Worm (Caenorhabditis elegans) whole organism, late embryonic: Measurements from ENCODE around the gene K11H12.10.

Source experiments
- C08G9.2 ChIP-seq: sonication (generic microtip); optimal IDR thresholded peaks from 2 replicates; lab custom pipeline; 2016; ENCODE audit warnings: mild to moderate bottlenecking, missing genetic modification characterization, moderate library complexity, missing compliant biosample characterization
- C38D4.7 ChIP-seq: fragments of 200-800 bp; sonication (Bioruptor generic); optimal IDR thresholded peaks from 2 replicates; lab custom pipeline; 2018; ENCODE audit warnings: mild to moderate bottlenecking, missing genetic modification characterization, moderate library complexity, missing compliant biosample characterization
- F13H6.1 ChIP-seq: sonication (generic microtip); optimal IDR thresholded peaks from 2 replicates; lab custom pipeline; 2016; ENCODE audit warnings: missing genetic modification characterization, missing compliant biosample characterization
- T23F11.4 ChIP-seq: fragments of 200-800 bp; sonication (Bioruptor generic); optimal IDR thresholded peaks from 2 replicates; lab custom pipeline; 2018; ENCODE audit warnings: mild to moderate bottlenecking, missing genetic modification characterization, missing compliant biosample characterization
- Y22D7AL.16 ChIP-seq: sonication (generic microtip); optimal IDR thresholded peaks from 2 replicates; lab custom pipeline; 2016; ENCODE audit warnings: missing genetic modification characterization, missing compliant biosample characterization
- ahr-1 ChIP-seq: sonication (generic microtip); optimal IDR thresholded peaks from 2 replicates; lab custom pipeline; 2016; ENCODE audit warnings: missing genetic modification characterization, missing compliant biosample characterization
- ama-1 ChIP-seq: fragments of 150-350 bp; optimal IDR thresholded peaks from 2 replicates; lab custom pipeline; 2014
- ceh-14 ChIP-seq: sonication (generic microtip); optimal IDR thresholded peaks from 2 replicates; lab custom pipeline; 2016; ENCODE audit warnings: missing genotype, missing genetic modification characterization, missing compliant biosample characterization
- ceh-19 ChIP-seq: fragments of 200-800 bp; sonication (Bioruptor generic); optimal IDR thresholded peaks from 2 replicates; lab custom pipeline; 2018; ENCODE audit warnings: mild to moderate bottlenecking, missing genetic modification characterization, missing compliant biosample characterization
- ceh-2 ChIP-seq: sonication (generic microtip); optimal IDR thresholded peaks from 2 replicates; lab custom pipeline; 2016; ENCODE audit warnings: missing genotype, missing genetic modification characterization, missing compliant biosample characterization
- ceh-22 ChIP-seq: sonication (generic microtip); optimal IDR thresholded peaks from 2 replicates; lab custom pipeline; 2017; ENCODE audit warnings: missing biosample characterization, missing genetic modification characterization
- ceh-24 ChIP-seq: sonication (generic microtip); optimal IDR thresholded peaks from 2 replicates; lab custom pipeline; 2016; ENCODE audit warnings: mild to moderate bottlenecking, missing genetic modification characterization, missing compliant biosample characterization
- ceh-30 ChIP-seq: fragments of 150-350 bp; optimal IDR thresholded peaks from 2 replicates; lab custom pipeline; 2014; ENCODE audit warnings: missing biosample characterization, missing genetic modification characterization
- ceh-34 ChIP-seq: sonication (generic microtip); optimal IDR thresholded peaks from 2 replicates; lab custom pipeline; 2016; ENCODE audit warnings: mild to moderate bottlenecking, missing genetic modification characterization, missing compliant biosample characterization
- ceh-48 ChIP-seq: sonication (generic microtip); optimal IDR thresholded peaks from 2 replicates; lab custom pipeline; 2016; ENCODE audit warnings: missing genetic modification characterization, inconsistent platforms, missing compliant biosample characterization
- ceh-6 ChIP-seq: fragments of 200-800 bp; sonication (Bioruptor generic); optimal IDR thresholded peaks from 2 replicates; lab custom pipeline; 2018; ENCODE audit warnings: mild to moderate bottlenecking, missing genetic modification characterization, missing compliant biosample characterization
- che-1 ChIP-seq: sonication (generic microtip); optimal IDR thresholded peaks from 2 replicates; lab custom pipeline; 2016; ENCODE audit warnings: mild to moderate bottlenecking, missing genetic modification characterization, missing compliant biosample characterization
- dmd-4 ChIP-seq: sonication (generic microtip); optimal IDR thresholded peaks from 2 replicates; lab custom pipeline; 2016; ENCODE audit warnings: borderline replicate concordance, missing genetic modification characterization, missing compliant biosample characterization
- dve-1 ChIP-seq: sonication (generic microtip); optimal IDR thresholded peaks from 2 replicates; lab custom pipeline; 2017; ENCODE audit warnings: antibody characterized with exemption, mild to moderate bottlenecking, missing genetic modification characterization, missing compliant biosample characterization
- elt-2 ChIP-seq: sonication (generic microtip); optimal IDR thresholded peaks from 2 replicates; lab custom pipeline; 2016; ENCODE audit warnings: missing genetic modification reagents, missing genetic modification characterization, missing compliant biosample characterization
- ets-4 ChIP-seq: sonication (generic microtip); optimal IDR thresholded peaks from 2 replicates; lab custom pipeline; 2016; ENCODE audit warnings: missing genetic modification characterization, missing compliant biosample characterization
- eyg-1 ChIP-seq: sonication (generic microtip); optimal IDR thresholded peaks from 2 replicates; lab custom pipeline; 2016; ENCODE audit warnings: missing genotype, missing genetic modification characterization, missing compliant biosample characterization
- fax-1 ChIP-seq: sonication (generic microtip); optimal IDR thresholded peaks from 2 replicates; lab custom pipeline; 2016; ENCODE audit warnings: missing genotype, missing genetic modification characterization, missing compliant biosample characterization
- fkh-10 ChIP-seq: fragments of 150-350 bp; optimal IDR thresholded peaks from 2 replicates; lab custom pipeline; 2014; ENCODE audit warnings: missing biosample characterization, missing genetic modification reagents, missing genetic modification characterization
- fkh-6 ChIP-seq: sonication (generic microtip); optimal IDR thresholded peaks from 2 replicates; lab custom pipeline; 2016; ENCODE audit warnings: missing genetic modification characterization, missing compliant biosample characterization
- hlh-13 ChIP-seq: fragments of 200-800 bp; sonication (Bioruptor generic); optimal IDR thresholded peaks from 2 replicates; lab custom pipeline; 2018; ENCODE audit warnings: mild to moderate bottlenecking, missing genetic modification characterization, missing compliant biosample characterization
- hlh-15 ChIP-seq: sonication (generic microtip); optimal IDR thresholded peaks from 2 replicates; lab custom pipeline; 2016; ENCODE audit warnings: missing genetic modification characterization, missing compliant biosample characterization
- hlh-8 ChIP-seq: sonication (generic microtip); optimal IDR thresholded peaks from 2 replicates; lab custom pipeline; 2016; ENCODE audit warnings: missing genotype, missing genetic modification characterization, missing compliant biosample characterization
- lim-6 ChIP-seq: sonication (generic microtip); optimal IDR thresholded peaks from 2 replicates; lab custom pipeline; 2016; ENCODE audit warnings: missing genetic modification characterization, missing compliant biosample characterization
- nhr-11 ChIP-seq: fragments of 150-350 bp; optimal IDR thresholded peaks from 2 replicates; lab custom pipeline; 2014; ENCODE audit warnings: missing biosample characterization, missing genetic modification characterization
- nhr-232 ChIP-seq: sonication (generic microtip); optimal IDR thresholded peaks from 2 replicates; lab custom pipeline; 2016; ENCODE audit warnings: missing genetic modification characterization, missing compliant biosample characterization
- npax-4 ChIP-seq: sonication (generic microtip); optimal IDR thresholded peaks from 2 replicates; lab custom pipeline; 2016; ENCODE audit warnings: missing genetic modification characterization, missing compliant biosample characterization
- odd-2 ChIP-seq: sonication (generic microtip); optimal IDR thresholded peaks from 2 replicates; lab custom pipeline; 2017; ENCODE audit warnings: antibody characterized with exemption, mild to moderate bottlenecking, missing genetic modification characterization, missing compliant biosample characterization
- pag-3 ChIP-seq: sonication (generic microtip); optimal IDR thresholded peaks from 2 replicates; lab custom pipeline; 2016; ENCODE audit warnings: missing compliant biosample characterization, missing genetic modification characterization, borderline replicate concordance
- pat-9 ChIP-seq: fragments of 200-800 bp; sonication (Bioruptor generic); optimal IDR thresholded peaks from 2 replicates; lab custom pipeline; 2018; ENCODE audit warnings: mild to moderate bottlenecking, missing genetic modification characterization, moderate library complexity, missing compliant biosample characterization
- pax-1 ChIP-seq: fragments of 150-350 bp; optimal IDR thresholded peaks from 2 replicates; lab custom pipeline; 2014; ENCODE audit warnings: missing biosample characterization, missing genetic modification characterization
- pha-2 ChIP-seq: sonication (generic microtip); optimal IDR thresholded peaks from 2 replicates; lab custom pipeline; 2017; ENCODE audit warnings: mild to moderate bottlenecking, missing genetic modification characterization, missing compliant biosample characterization
- pros-1 ChIP-seq: fragments of 150-350 bp; optimal IDR thresholded peaks from 2 replicates; lab custom pipeline; 2014; ENCODE audit warnings: missing biosample characterization, missing genetic modification reagents, missing genetic modification characterization
- ref-2 ChIP-seq: sonication (generic microtip); optimal IDR thresholded peaks from 2 replicates; lab custom pipeline; 2016; ENCODE audit warnings: missing genetic modification characterization, missing compliant biosample characterization
- rnt-1 ChIP-seq: sonication (generic microtip); optimal IDR thresholded peaks from 2 replicates; lab custom pipeline; 2016; ENCODE audit warnings: missing genetic modification characterization, missing compliant biosample characterization
- sdc-2 ChIP-seq: sonication (generic microtip); optimal IDR thresholded peaks from 2 replicates; lab custom pipeline; 2016; ENCODE audit warnings: missing genotype, missing genetic modification characterization, missing compliant biosample characterization
- sox-4 ChIP-seq: sonication (generic microtip); optimal IDR thresholded peaks from 2 replicates; lab custom pipeline; 2017; ENCODE audit warnings: mild to moderate bottlenecking, missing genetic modification characterization, inconsistent platforms, missing compliant biosample characterization
- tbx-2 ChIP-seq: sonication (generic microtip); optimal IDR thresholded peaks from 2 replicates; lab custom pipeline; 2016; ENCODE audit warnings: missing genetic modification characterization, missing compliant biosample characterization
- unc-42 ChIP-seq: sonication (generic microtip); optimal IDR thresholded peaks from 2 replicates; lab custom pipeline; 2016; ENCODE audit warnings: missing genotype, missing genetic modification characterization, missing compliant biosample characterization
- unc-55 ChIP-seq: sonication (generic microtip); optimal IDR thresholded peaks from 2 replicates; lab custom pipeline; 2017; ENCODE audit warnings: missing biosample characterization, missing genetic modification reagents, missing genetic modification characterization
- zip-5 ChIP-seq: sonication (generic microtip); optimal IDR thresholded peaks from 2 replicates; lab custom pipeline; 2016; ENCODE audit warnings: missing genetic modification characterization, missing compliant biosample characterization
- ztf-16 ChIP-seq: sonication (generic microtip); optimal IDR thresholded peaks from 2 replicates; lab custom pipeline; 2017; ENCODE audit warnings: missing genetic modification characterization, missing compliant biosample characterization

The K11H12.10 gene

ce11 chrIV:682726-683340 lies 7.0 kb downstream of the K11H12.10 start (continued):
- TF ChIP-seq fax-1 (tag; lab: Kevin White, UChicago) (peak; percentile 63), ceh-24 (tag; lab: Kevin White, UChicago) (no peak), ztf-16 (tag; lab: Kevin White, UChicago) (peak; percentile 76), npax-4 (tag; lab: Kevin White, UChicago) (peak; percentile 23), tbx-2 (tag; lab: Kevin White, UChicago) (peak; percentile 66), ref-2 (tag; lab: Kevin White, UChicago) (peak; percentile 77), nhr-11 (tag; lab: Kevin White, UChicago) (no peak), ahr-1 (tag; lab: Kevin White, UChicago) (no peak), rnt-1 (tag; lab: Kevin White, UChicago) (peak; percentile 65), ets-4 (tag; lab: Kevin White, UChicago) (peak; percentile 7), odd-2 (tag; lab: Kevin White, UChicago) (no peak), zip-5 (tag; lab: Kevin White, UChicago) (peak; percentile 40), dmd-4 (tag; lab: Kevin White, UChicago) (peak; percentile 53), fkh-6 (tag; lab: Kevin White, UChicago) (peak; percentile 56), pag-3 (tag; lab: Kevin White, UChicago) (peak; percentile 28), ceh-2 (peak; percentile 44), ceh-48 (peak; percentile 9), C38D4.7 (peak; percentile 71), ceh-30 (tag; lab: Kevin White, UChicago) (peak; percentile 51), sox-4 (tag; lab: Kevin White, UChicago) (peak; percentile 71), T23F11.4 (GFP tag; lab: Kevin White, UChicago) (peak; percentile 71), sdc-2 (tag; lab: Kevin White, UChicago) (peak; percentile 60), nhr-232 (peak; percentile 68), ceh-34 (peak; percentile 63), hlh-15 (tag; lab: Kevin White, UChicago) (no peak), che-1 (peak; percentile 72), fkh-10 (GFP tag; lab: Kevin White, UChicago) (no peak), unc-55 (GFP tag; lab: Kevin White, UChicago) (no peak), ceh-6 (GFP tag; lab: Kevin White, UChicago) (peak; percentile 81), hlh-8 (peak; percentile 25), ama-1 (lab: Kevin White, UChicago) (no peak), pha-2 (tag; lab: Kevin White, UChicago) (no peak), elt-2 (peak; percentile 81), pax-1 (tag; lab: Kevin White, UChicago) (no peak), hlh-13 (GFP tag; lab: Kevin White, UChicago) (peak; percentile 50), pat-9 (tag; lab: Kevin White, UChicago) (peak; percentile 68), dve-1 (tag; lab: Kevin White, UChicago) (peak; percentile 62), lim-6 (tag; lab: Kevin White, UChicago) (peak; percentile 61), eyg-1 (peak; percentile 34), F13H6.1 (peak; percentile 30), ceh-19 (GFP tag; lab: Kevin White, UChicago) (peak; percentile 64), C08G9.2 (tag; lab: Kevin White, UChicago) (peak; percentile 69)

- TF ChIP-seq zip-5 (tag; lab: Kevin White, UChicago) (no peak), ceh-14 (tag; lab: Kevin White, UChicago) (no peak), pros-1 (no peak), npax-4 (tag; lab: Kevin White, UChicago) (no peak), pax-1 (tag; lab: Kevin White, UChicago) (no peak), pha-2 (tag; lab: Kevin White, UChicago) (no peak), elt-2 (no peak), unc-42 (tag; lab: Kevin White, UChicago) (no peak), ceh-22 (no peak), hlh-8 (no peak), dmd-4 (tag; lab: Kevin White, UChicago) (no peak), che-1 (no peak), Y22D7AL.16 (tag; lab: Kevin White, UChicago) (no peak), ama-1 (lab: Kevin White, UChicago) (no peak), hlh-13 (GFP tag; lab: Kevin White, UChicago) (no peak)
- TF ChIP-seq, all 69 proteins: peak for 0
These were observed 8.3 kb downstream of the K11H12.10 start, which contains the start of gene cutl-28 for ce11 chrIV:684197-684596. Gene cutl-28 (plus strand): TSS chrIV:684497.
